Worm (Caenorhabditis elegans) whole organism, L2 larva: Measurements from ENCODE around the gene K10B3.5.

Experiments
- nhr-77 ChIP-seq: fragments of 150-350 bp; optimal IDR thresholded peaks from 2 replicates; lab custom pipeline; 2014; ENCODE audit warnings: missing biosample characterization, missing genetic modification characterization
- unc-39 ChIP-seq: fragments of 150-350 bp; optimal IDR thresholded peaks from 2 replicates; lab custom pipeline; 2014; ENCODE audit warnings: missing biosample characterization, missing genetic modification characterization

DNA sequence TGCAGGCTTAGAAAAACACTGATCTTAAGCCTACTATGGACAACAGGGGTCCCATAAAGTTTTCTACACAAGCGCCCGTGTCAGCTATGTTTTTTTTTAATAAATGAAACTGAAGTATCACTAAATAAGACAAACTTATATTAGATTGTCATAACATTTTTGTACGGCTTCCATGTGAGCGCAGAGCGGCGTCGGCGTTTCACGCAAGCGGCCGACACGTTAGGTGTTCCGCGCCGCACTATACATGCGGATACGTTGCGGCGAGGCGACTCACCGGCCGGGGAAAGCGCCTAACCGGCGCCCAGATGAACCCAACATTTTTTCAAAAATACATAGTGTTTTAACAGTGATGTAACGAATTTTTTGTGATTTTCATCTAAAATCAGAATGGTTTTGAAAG, 48.6 kb downstream of the K10B3.5 start:
- TF ChIP-seq unc-39 (no peak), nhr-77 (tag; lab: Kevin White, UChicago) (no peak)
